Fruit fly (Drosophila melanogaster) whole organism, embryonic: ENCODE data around the gene CG4962.

Experiments used
- Bgb ChIP-seq: fragments of 200-800 bp; sonication (Bioruptor generic); IDR thresholded peaks from 2 replicates; pipeline ENCODE4 v1.3.6; 2022; ENCODE audit warnings: missing biosample characterization, missing genetic modification characterization; ENCODE audit not compliant: partially characterized antibody
- CG13296 ChIP-seq: fragments of 200-800 bp; sonication (Bioruptor generic); optimal IDR thresholded peaks from 3 replicates; lab custom pipeline; 2018; ENCODE audit warnings: missing biosample characterization, mild to moderate bottlenecking, missing genetic modification characterization
- CG13424 ChIP-seq: fragments of 200-800 bp; sonication (Bioruptor generic); optimal IDR thresholded peaks from 2 replicates; lab custom pipeline; 2019; ENCODE audit warnings: missing biosample characterization, mild to moderate bottlenecking, missing genetic modification characterization, moderate library complexity
- CG13894 ChIP-seq: fragments of 200-800 bp; sonication (Bioruptor generic); optimal IDR thresholded peaks from 3 replicates; lab custom pipeline; 2018; ENCODE audit warnings: missing biosample characterization, mild to moderate bottlenecking, missing genetic modification characterization, moderate library complexity
- CG1602 ChIP-seq: fragments of 200-800 bp; sonication (Bioruptor generic); optimal IDR thresholded peaks from 3 replicates; lab custom pipeline; 2016; ENCODE audit warnings: missing biosample characterization, missing genetic modification characterization
- CG17328 ChIP-seq: fragments of 200-800 bp; sonication (Bioruptor generic); IDR thresholded peaks from 2 replicates; pipeline ENCODE4 v1.3.6; 2022; ENCODE audit warnings: missing biosample characterization, missing genetic modification characterization
- CG4707 ChIP-seq: fragments of 200-800 bp; sonication (Bioruptor generic); optimal IDR thresholded peaks from 2 replicates; lab custom pipeline; 2018; ENCODE audit warnings: missing biosample characterization, mild to moderate bottlenecking, missing genetic modification characterization, moderate library complexity
- CG7556 ChIP-seq: fragments of 200-800 bp; sonication (Bioruptor generic); optimal IDR thresholded peaks from 2 replicates; lab custom pipeline; 2017; ENCODE audit warnings: missing biosample characterization, mild to moderate bottlenecking, missing genetic modification characterization
- CG7786 ChIP-seq: fragments of 200-800 bp; sonication (Bioruptor generic); optimal IDR thresholded peaks from 2 replicates; lab custom pipeline; 2016; ENCODE audit warnings: missing biosample characterization, missing genetic modification characterization
- CG9437 ChIP-seq: fragments of 200-800 bp; sonication (Bioruptor generic); optimal IDR thresholded peaks from 2 replicates; lab custom pipeline; 2018; ENCODE audit warnings: missing biosample characterization, mild to moderate bottlenecking, missing genetic modification characterization
- CTCF ChIP-seq: fragments of 200-800 bp; sonication (Bioruptor generic); optimal IDR thresholded peaks from 2 replicates; lab custom pipeline; 2017; ENCODE audit warnings: missing biosample characterization, mild to moderate bottlenecking, missing genetic modification characterization, moderate library complexity
- CkIIα-i1 ChIP-seq: fragments of 200-800 bp; sonication (Bioruptor generic); IDR thresholded peaks from 2 replicates; pipeline ENCODE4 v1.3.6; 2022; ENCODE audit warnings: missing biosample characterization, missing genetic modification characterization
- Dbx ChIP-seq: fragments of 200-800 bp; sonication (Bioruptor generic); IDR thresholded peaks from 3 replicates; pipeline ENCODE4 v1.3.6; 2022; ENCODE audit warnings: missing biosample characterization, missing genetic modification characterization
- Deaf1 ChIP-seq: fragments of 200-800 bp; optimal IDR thresholded peaks from 3 replicates; lab custom pipeline; 2019; ENCODE audit warnings: missing biosample characterization, mild to moderate bottlenecking, missing genetic modification characterization, moderate library complexity
- Dref ChIP-seq: fragments of 200-800 bp; sonication (Bioruptor generic); IDR thresholded peaks from 2 replicates; pipeline ENCODE4 v1.3.6; 2022; ENCODE audit warnings: missing biosample characterization, missing genetic modification characterization
- Ets65A ChIP-seq: fragments of 200-800 bp; sonication (Bioruptor generic); peaks from one replicate; lab custom pipeline; 2016; ENCODE audit warnings: missing biosample characterization, missing genetic modification characterization
- HLH4C ChIP-seq: fragments of 200-800 bp; sonication (Bioruptor generic); IDR thresholded peaks from 3 replicates; pipeline ENCODE4 v1.3.6; 2022; ENCODE audit warnings: missing biosample characterization, missing genetic modification characterization; ENCODE audit not compliant: partially characterized antibody
- Oaz ChIP-seq: fragments of 200-800 bp; sonication (Bioruptor generic); IDR thresholded peaks from 2 replicates; pipeline ENCODE4 v1.3.6; 2022; ENCODE audit warnings: missing biosample characterization, missing genetic modification characterization
- Taf1 ChIP-seq: fragments of 200-800 bp; sonication (Bioruptor generic); IDR thresholded peaks from 2 replicates; pipeline ENCODE4 v1.3.6; 2022; ENCODE audit warnings: missing biosample characterization, missing genetic modification characterization
- Trl ChIP-seq, 3 experiments: fragments of >200 bp in 2 of 3; fragments of 200-800 bp in 1 of 3; sonication (Bioruptor generic) in 1 of 3; optimal IDR thresholded peaks; 2 replicates in 1 of 3; 3 replicates in 2 of 3; lab custom pipeline; 2016 to 2017; ENCODE audit warnings: missing biosample characterization in 1 of 3, missing genetic modification characterization in 1 of 3
- Usf ChIP-seq: fragments of 200-800 bp; sonication (Bioruptor generic); optimal IDR thresholded peaks from 2 replicates; lab custom pipeline; 2017; ENCODE audit warnings: missing genotype, missing biosample characterization, missing genetic modification characterization
- amos ChIP-seq: fragments of 200-800 bp; sonication (Bioruptor generic); IDR thresholded peaks from 2 replicates; pipeline ENCODE4 v1.3.6; 2022; ENCODE audit warnings: missing biosample characterization, missing genetic modification characterization; ENCODE audit not compliant: partially characterized antibody
- bsh ChIP-seq, 2 experiments: fragments of 200-800 bp; sonication (Bioruptor generic); optimal IDR thresholded peaks; 2 replicates each; lab custom pipeline; 2017 to 2018; ENCODE audit warnings: mild to moderate bottlenecking in 2 of 2, missing biosample characterization in 2 of 2, missing genetic modification characterization in 2 of 2, moderate library complexity in 1 of 2
- crol ChIP-seq: fragments of 200-800 bp; sonication (Bioruptor generic); IDR thresholded peaks from 2 replicates; pipeline ENCODE4 v1.3.6; 2022; ENCODE audit warnings: missing biosample characterization, missing genetic modification characterization
- dmrt99B ChIP-seq: fragments of 200-800 bp; sonication (Bioruptor generic); optimal IDR thresholded peaks from 2 replicates; lab custom pipeline; 2018; ENCODE audit warnings: missing biosample characterization, mild to moderate bottlenecking, missing genetic modification characterization, moderate library complexity
- gfzf ChIP-seq: fragments of 200-800 bp; sonication (Bioruptor generic); optimal IDR thresholded peaks from 2 replicates; lab custom pipeline; 2016; ENCODE audit warnings: missing biosample characterization, mild to moderate bottlenecking, missing genetic modification characterization, moderate library complexity
- hth ChIP-seq: fragments of >200 bp; optimal IDR thresholded peaks from 2 replicates; lab custom pipeline; 2017; ENCODE audit warnings: inconsistent platforms
- ken ChIP-seq: fragments of 200-800 bp; sonication (Bioruptor generic); IDR thresholded peaks from 3 replicates; pipeline ENCODE4 v1.3.6; 2022; ENCODE audit warnings: missing biosample characterization, missing genetic modification characterization
- luna ChIP-seq: fragments of 200-800 bp; sonication (Bioruptor generic); optimal IDR thresholded peaks from 2 replicates; lab custom pipeline; 2016; ENCODE audit warnings: missing biosample characterization, missing genetic modification characterization
- nom ChIP-seq: fragments of 200-800 bp; sonication (Bioruptor generic); optimal IDR thresholded peaks from 2 replicates; lab custom pipeline; 2017; ENCODE audit warnings: missing biosample characterization, missing genetic modification characterization, mild to moderate bottlenecking, moderate library complexity, missing genetic modification reagents
- ranshi ChIP-seq: fragments of 200-800 bp; sonication (Bioruptor generic); IDR thresholded peaks from 2 replicates; pipeline ENCODE4 v1.3.6; 2022; ENCODE audit warnings: missing biosample characterization, missing genetic modification characterization
- scrt ChIP-seq: fragments of 200-800 bp; sonication (Bioruptor generic); optimal IDR thresholded peaks from 2 replicates; lab custom pipeline; 2018; ENCODE audit warnings: missing biosample characterization, mild to moderate bottlenecking, missing genetic modification characterization, moderate library complexity
- slbo ChIP-seq: fragments of 200-800 bp; sonication (Bioruptor generic); IDR thresholded peaks from 2 replicates; pipeline ENCODE4 v1.3.6; 2022; ENCODE audit warnings: missing biosample characterization, missing genetic modification characterization

The CG4962 gene

DNA sequence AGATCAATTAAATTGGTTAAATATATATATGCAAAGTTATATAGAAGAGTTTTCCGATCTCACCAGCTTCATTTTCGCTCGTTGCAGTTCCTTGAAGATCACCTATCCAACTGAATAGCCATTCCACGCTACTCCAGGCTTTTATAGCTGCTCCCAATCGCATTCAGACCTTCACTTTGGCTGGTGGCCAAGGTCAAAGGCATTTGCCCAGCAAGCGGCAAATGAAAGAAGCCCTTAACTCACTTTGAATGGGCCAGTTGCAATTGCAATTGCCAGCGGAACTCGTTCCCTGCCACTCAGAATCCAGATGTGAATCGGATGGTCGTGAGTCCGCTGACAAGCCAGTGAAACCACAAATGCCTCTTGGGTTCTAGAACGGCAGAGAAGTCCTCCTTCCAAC lies 33.8 kb downstream of the CG4962 start, which contains the start of gene CG34247:
CG34247 (minus strand) TSS at position 101 of the 400 bp plus-strand sequence.
- TF ChIP-seq ranshi (no peak), dmrt99B (no peak), CG1602 (GFP tag; lab: Kevin White, UChicago) (no peak), CG13424 (no peak)

DNA sequence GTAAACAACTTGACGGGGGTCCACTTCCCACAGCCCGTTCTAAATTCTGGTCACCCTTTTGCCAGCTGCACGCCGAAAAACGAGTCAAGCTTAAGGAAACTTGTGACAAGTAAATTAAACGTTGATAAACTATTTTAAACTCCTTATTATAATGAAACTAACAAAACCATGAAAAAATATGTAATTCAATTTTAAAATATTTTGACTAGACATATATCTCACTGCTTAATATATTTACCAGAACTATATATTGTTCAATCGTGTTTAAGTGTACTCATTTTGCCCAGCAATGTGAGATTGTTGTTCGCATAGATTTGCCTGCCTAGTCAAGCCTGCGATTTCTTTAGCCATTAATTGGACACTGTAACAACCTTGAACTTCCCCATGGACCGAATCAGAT lies 35.8 kb downstream of the CG4962 start, which contains the start of gene CG13053:
CG13053 (minus strand) TSS at position 171 of the 400 bp plus-strand sequence.
- TF ChIP-seq Taf1 (GFP tag; lab: Robert Waterston, UW) (no peak), nom (GFP tag; lab: Kevin White, UChicago) (peak; percentile 37), CG9437 (no peak), bsh (GFP tag; optimal IDR thresholded peaks at IDR 0.05; lab: Kevin White, UChicago) (peak in 1 of 2 experiments; percentile 55), Deaf1 (tag; lab: Kevin White, UChicago) (no peak), CG17328 (GFP tag; lab: Robert Waterston, UW) (no peak), CkIIα-i1 (GFP tag; lab: Robert Waterston, UW) (no peak)

DNA sequence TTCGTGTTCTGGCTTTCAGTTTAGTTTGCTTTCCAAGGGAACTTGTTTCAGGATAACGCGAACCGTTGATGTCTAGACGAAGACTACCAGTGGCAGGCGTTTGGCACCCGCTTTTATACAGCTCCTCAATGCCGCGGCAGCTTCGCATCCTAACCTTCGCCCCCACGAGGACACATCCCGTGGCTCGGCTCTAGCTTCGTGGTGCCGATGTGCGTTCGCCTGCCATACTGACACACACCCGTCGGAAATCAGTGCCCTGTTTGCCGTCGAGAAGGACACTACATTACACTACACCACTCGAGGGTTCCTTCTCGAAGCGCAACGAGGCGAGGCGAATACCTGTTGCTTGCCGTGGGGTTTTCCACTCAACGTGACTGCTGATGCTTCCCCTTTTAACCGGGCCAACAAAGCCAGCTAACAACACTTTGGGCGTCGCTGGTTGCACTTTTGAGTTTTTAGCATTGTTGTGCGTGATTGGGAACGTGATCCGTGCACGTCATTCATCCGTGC lies 38.2 kb downstream of the CG4962 start, which contains the start of gene CG13054:
CG13054 (minus strand) TSS at position 74 of the 510 bp plus-strand sequence.
- 0 out of 2 replicates have a peak, but pooled peaks have one; percentile 19 for TF ChIP-seq Bgb
- no peak for TF ChIP-seq CG13296 (GFP tag; lab: Kevin White, UChicago)
- TF ChIP-seq Deaf1 (tag; lab: Kevin White, UChicago), result peak; percentile 97
- TF ChIP-seq scrt (GFP tag; lab: Kevin White, UChicago), result peak; percentile 92
- no peak for TF ChIP-seq CG4707
- TF ChIP-seq Dbx (GFP tag; lab: Robert Waterston, UW), result 0 out of 3 replicates have a peak, but pooled peaks have one; percentile 25
- no peak for TF ChIP-seq luna
- TF ChIP-seq HLH4C (GFP tag; lab: Robert Waterston, UW), result 0 out of 3 replicates have a peak, but pooled peaks have one; percentile 10
- TF ChIP-seq CG7786 (GFP tag; lab: Kevin White, UChicago), result no peak
- peak; percentile 30 for TF ChIP-seq Ets65A (GFP tag; lab: Kevin White, UChicago)

DNA sequence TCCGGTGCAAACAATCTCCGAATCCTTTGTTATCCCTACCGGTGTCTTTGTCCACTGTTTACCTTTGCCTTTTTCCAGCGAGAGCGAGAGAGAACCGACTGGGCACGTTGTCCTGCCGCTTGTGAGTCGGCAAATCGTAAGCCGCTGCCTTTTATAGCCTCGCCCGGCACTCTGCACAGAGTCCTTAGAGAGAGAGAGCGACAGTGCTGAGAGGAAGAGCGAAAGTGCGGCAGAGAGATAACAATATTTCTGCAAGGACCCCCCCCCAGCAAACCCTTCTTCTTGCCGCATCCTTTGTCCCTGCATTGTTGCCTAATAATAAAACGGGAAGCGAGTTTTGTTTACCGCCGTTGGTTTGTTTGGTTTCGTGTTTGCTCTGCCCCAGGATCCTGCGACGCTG lies 43.1 kb downstream of the CG4962 start, which contains the start of gene CG13055:
CG13055 (minus strand) TSS at position 101 of the 400 bp plus-strand sequence.
- TF ChIP-seq slbo (GFP tag; lab: Robert Waterston, UW) (no peak), Oaz (GFP tag; lab: Robert Waterston, UW) (0 out of 2 replicates have a peak, but pooled peaks have one; percentile 11), amos (peak; percentile 5; the same call in 1 of the 2 replicates), hth (lab: Kevin White, UChicago) (no peak), CTCF (peak; percentile 62), Trl (optimal IDR thresholded peaks at IDR 0.05; lab: Kevin White, UChicago) (peak; percentile 24 to 49), Trl (GFP tag; optimal IDR thresholded peaks at IDR 0.05; lab: Kevin White, UChicago) (no peak), Dref (GFP tag; lab: Robert Waterston, UW) (peak; percentile 22; the same call in 1 of the 2 replicates), gfzf (GFP tag; lab: Kevin White, UChicago) (no peak), crol (0 out of 2 replicates have a peak, but pooled peaks have one; percentile 46), Deaf1 (tag; lab: Kevin White, UChicago) (peak; percentile 51), Usf (GFP tag; lab: Kevin White, UChicago) (no peak), CG13894 (no peak), ken (GFP tag; lab: Robert Waterston, UW) (no peak), CG7556 (GFP tag; lab: Kevin White, UChicago) (no peak)
